Worm (Caenorhabditis elegans) whole organism, L1 larva: ENCODE measurements around the gene F52E10.2.

Source experiments
- aha-1 ChIP-seq: fragments of 150-350 bp; optimal IDR thresholded peaks from 2 replicates; lab custom pipeline; 2014; ENCODE audit warnings: missing biosample characterization, missing genetic modification characterization
- ces-1 ChIP-seq: fragments of 150-350 bp; optimal IDR thresholded peaks from 2 replicates; lab custom pipeline; 2014; ENCODE audit warnings: missing biosample characterization, missing genetic modification reagents, missing genetic modification characterization
- efl-3 ChIP-seq: fragments of 200-800 bp; sonication (Bioruptor generic); optimal IDR thresholded peaks from 2 replicates; lab custom pipeline; 2018; ENCODE audit warnings: mild to moderate bottlenecking, missing genetic modification characterization, missing compliant biosample characterization
- egl-27 ChIP-seq, 2 experiments: fragments of 150-350 bp in 1 of 2; sonication (generic microtip); optimal IDR thresholded peaks; 3 replicates each; lab custom pipeline; 2017 to 2018; ENCODE audit warnings: missing biosample characterization in 2 of 2, missing genetic modification characterization in 2 of 2, missing genetic modification reagents in 2 of 2
- fos-1 ChIP-seq: fragments of 150-350 bp; optimal IDR thresholded peaks from 2 replicates; lab custom pipeline; 2014; ENCODE audit warnings: missing biosample characterization, missing genetic modification characterization
- lin-35 ChIP-seq, 2 experiments: fragments of 150-350 bp; optimal IDR thresholded peaks; 2 replicates each; lab custom pipeline; 2014; ENCODE audit warnings: missing biosample characterization in 2 of 2, missing genetic modification characterization in 2 of 2, missing genetic modification reagents in 2 of 2
- nhr-12 ChIP-seq: sonication (generic microtip); optimal IDR thresholded peaks from 2 replicates; lab custom pipeline; 2017; ENCODE audit warnings: missing biosample characterization, missing genetic modification characterization
- nhr-76 ChIP-seq: sonication (generic microtip); optimal IDR thresholded peaks from 2 replicates; lab custom pipeline; 2017; ENCODE audit warnings: missing biosample characterization, missing genetic modification characterization
- nhr-77 ChIP-seq: fragments of 150-350 bp; optimal IDR thresholded peaks from 2 replicates; lab custom pipeline; 2014; ENCODE audit warnings: missing biosample characterization, missing genetic modification characterization
- skn-1 ChIP-seq: fragments of 150-350 bp; optimal IDR thresholded peaks from 2 replicates; lab custom pipeline; 2014; ENCODE audit warnings: missing biosample characterization, missing genetic modification characterization
- unc-130 ChIP-seq: fragments of 150-350 bp; optimal IDR thresholded peaks from 2 replicates; lab custom pipeline; 2017; ENCODE audit warnings: missing biosample characterization, missing genetic modification characterization, inconsistent platforms
- zag-1 ChIP-seq: fragments of 150-350 bp; optimal IDR thresholded peaks from 2 replicates; lab custom pipeline; 2014; ENCODE audit warnings: missing biosample characterization, missing genetic modification characterization
- ztf-11 ChIP-seq, 2 experiments: sonication (generic microtip); optimal IDR thresholded peaks; 2 replicates each; lab custom pipeline; 2016 to 2017; ENCODE audit warnings: missing genetic modification characterization in 2 of 2, missing biosample characterization in 1 of 2, missing compliant biosample characterization in 1 of 2

- TF ChIP-seq nhr-12 (tag; lab: Kevin White, UChicago) (no peak), egl-27 (tag; optimal IDR thresholded peaks at IDR 0.05; lab: Kevin White, UChicago) (no peak), lin-35 (GFP tag; optimal IDR thresholded peaks at IDR 0.05; lab: Kevin White, UChicago) (no peak), zag-1 (tag; lab: Kevin White, UChicago) (no peak), nhr-77 (tag; lab: Kevin White, UChicago) (no peak), aha-1 (no peak), ces-1 (no peak), ztf-11 (tag; optimal IDR thresholded peaks at IDR 0.05; lab: Kevin White, UChicago) (no peak), unc-130 (tag; lab: Kevin White, UChicago) (no peak), efl-3 (GFP tag; lab: Kevin White, UChicago) (no peak), nhr-76 (no peak), skn-1 (tag; lab: Kevin White, UChicago) (no peak), fos-1 (no peak)
These were observed 9.9 kb upstream of the F52E10.2 start, which contains the start of gene F52E10.4 for ce11 chrX:16292933-16293332.
